Fruit fly (Drosophila melanogaster): Measurements from ENCODE around the gene CG6153.

DNA sequence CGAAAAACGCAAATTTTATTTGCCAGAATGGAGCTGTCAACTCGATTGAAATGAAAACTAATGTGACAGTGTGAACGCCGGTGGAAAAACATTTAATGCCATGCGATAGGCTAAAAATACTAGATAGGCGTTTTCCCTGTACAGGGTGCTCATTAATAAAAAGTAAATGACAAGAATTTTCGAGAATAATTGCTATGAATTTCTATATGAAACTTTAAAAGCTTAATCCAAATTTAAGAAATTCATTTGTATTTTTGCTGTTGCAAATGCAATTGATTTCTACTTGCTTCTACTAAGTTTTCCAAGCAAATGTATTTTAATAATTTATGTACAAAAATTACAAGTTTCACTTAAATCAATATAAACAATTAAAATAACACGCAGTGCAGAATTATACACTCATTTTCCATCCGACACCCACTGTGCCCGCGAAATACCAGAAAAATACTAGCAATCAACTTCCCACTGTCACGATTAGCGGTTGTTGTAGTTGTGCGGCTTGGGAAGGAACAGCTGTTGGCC is 29.1 kb downstream of the CG6153 start, which contains the start of gene Pih1D1:
- TF ChIP-seq Rel (GFP tag; optimal IDR thresholded peaks at IDR 0.05) (peak; percentile 10), Rel (tag; optimal IDR thresholded peaks at IDR 0.05) (peak; percentile 61), h (GFP tag; optimal IDR thresholded peaks at IDR 0.05) (peak; percentile 92), fru (GFP tag; optimal IDR thresholded peaks at IDR 0.05) (peak; percentile 92), pan (optimal IDR thresholded peaks at IDR 0.05) (no peak), CG32264 (GFP tag; optimal IDR thresholded peaks at IDR 0.05) (peak; percentile 71), Abd-B (GFP tag; optimal IDR thresholded peaks at IDR 0.05) (no peak), Hr78 (GFP tag; optimal IDR thresholded peaks at IDR 0.05) (no peak), br (GFP tag; optimal IDR thresholded peaks at IDR 0.05) (peak; percentile 84), N (GFP tag; optimal IDR thresholded peaks at IDR 0.05) (no peak), foxo (GFP tag; optimal IDR thresholded peaks at IDR 0.05) (peak; percentile 40 to 96), GATAd (GFP tag; optimal IDR thresholded peaks at IDR 0.05) (peak; percentile 55), tai (GFP tag; optimal IDR thresholded peaks at IDR 0.05) (no peak)
